Worm (Caenorhabditis elegans): ENCODE results near the gene clec-260.

Gene clec-260

DNA sequence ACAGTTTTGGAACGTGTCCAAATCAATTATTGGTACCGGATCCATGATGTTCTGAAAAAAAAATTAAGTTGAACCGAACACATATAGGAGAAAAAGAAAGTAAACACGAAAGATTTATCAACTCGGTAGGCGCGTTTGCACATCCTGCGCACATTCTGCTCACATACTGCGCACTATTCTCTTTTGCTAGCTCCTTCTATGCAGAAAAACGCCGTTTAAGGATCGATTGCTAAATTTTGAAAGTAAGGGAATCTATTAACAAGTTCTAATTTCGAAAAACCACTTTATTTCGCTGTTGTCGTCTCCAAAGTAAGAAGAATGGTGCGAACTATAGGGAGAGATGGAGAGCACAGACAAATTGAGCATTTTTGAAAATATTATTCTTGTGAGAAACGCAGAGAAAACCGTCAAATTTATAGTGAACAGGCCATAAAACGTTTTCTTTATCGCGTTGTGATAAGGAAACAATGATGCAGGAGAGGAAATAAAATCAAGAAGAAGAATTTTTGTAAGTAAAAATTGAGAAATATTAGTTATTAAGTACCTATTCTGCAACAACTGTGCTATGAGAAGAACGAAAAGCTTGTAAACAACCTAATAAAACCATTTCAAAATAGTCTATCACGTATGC lies 4.2 kb downstream of the clec-260 start, which contains the start of gene Y60A3A.24:
Y60A3A.24 (minus strand) TSS at position 51 of the 631 bp plus-strand sequence.
- TF ChIP-seq lin-38 (GFP tag; IDR thresholded peaks at IDR 0.05) (no peak), pqm-1 (tag; optimal IDR thresholded peaks at IDR 0.05) (peak; percentile 87), tag-97 (GFP tag; IDR thresholded peaks at IDR 0.05) (no peak), hlh-11 (tag; optimal IDR thresholded peaks at IDR 0.05) (peak; percentile 38), tra-1 (GFP tag; IDR thresholded peaks at IDR 0.05) (no peak), lin-1 (GFP tag; IDR thresholded peaks at IDR 0.05) (no peak), nhr-77 (tag; optimal IDR thresholded peaks at IDR 0.05) (peak; percentile 16), nhr-28 (tag; optimal IDR thresholded peaks at IDR 0.05) (peak; percentile 82), skn-1 (tag; optimal IDR thresholded peaks at IDR 0.05) (no peak), nhr-42 (GFP tag; IDR thresholded peaks at IDR 0.05) (no peak), arid-1 (GFP tag; conservative IDR thresholded peaks at IDR 0.05) (no peak), mxl-3 (GFP tag; optimal IDR thresholded peaks at IDR 0.05) (no peak), unc-62 (GFP tag; optimal IDR thresholded peaks at IDR 0.05 in 1 of 2) (no peak), unc-62 (tag; optimal IDR thresholded peaks at IDR 0.05) (no peak), hlh-30 (tag; optimal IDR thresholded peaks at IDR 0.05; ENCODE audit: insufficient read depth) (no peak), dve-1 (tag; optimal IDR thresholded peaks at IDR 0.05; ENCODE audit: insufficient read depth) (peak; percentile 56), nhr-237 (tag; optimal IDR thresholded peaks at IDR 0.05) (no peak), php-3 (GFP tag; IDR thresholded peaks at IDR 0.05) (peak; percentile 90; the same call in 1 of the 2 replicates), mes-2 (tag; optimal IDR thresholded peaks at IDR 0.05; ENCODE audit: poor library complexity, severe bottlenecking) (no peak), zfp-2 (tag; optimal IDR thresholded peaks at IDR 0.05) (no peak), aha-1 (tag) (peak; percentile 61), daf-16 (GFP tag; optimal IDR thresholded peaks at IDR 0.05) (no peak), daf-16 (tag; optimal IDR thresholded peaks at IDR 0.05) (peak; percentile 68), madf-9 (GFP tag; conservative IDR thresholded peaks at IDR 0.05) (no peak), nhr-102 (tag; optimal IDR thresholded peaks at IDR 0.05) (no peak), cey-2 (tag; optimal IDR thresholded peaks at IDR 0.05; ENCODE audit: borderline replicate concordance, insufficient read depth) (no peak)

DNA sequence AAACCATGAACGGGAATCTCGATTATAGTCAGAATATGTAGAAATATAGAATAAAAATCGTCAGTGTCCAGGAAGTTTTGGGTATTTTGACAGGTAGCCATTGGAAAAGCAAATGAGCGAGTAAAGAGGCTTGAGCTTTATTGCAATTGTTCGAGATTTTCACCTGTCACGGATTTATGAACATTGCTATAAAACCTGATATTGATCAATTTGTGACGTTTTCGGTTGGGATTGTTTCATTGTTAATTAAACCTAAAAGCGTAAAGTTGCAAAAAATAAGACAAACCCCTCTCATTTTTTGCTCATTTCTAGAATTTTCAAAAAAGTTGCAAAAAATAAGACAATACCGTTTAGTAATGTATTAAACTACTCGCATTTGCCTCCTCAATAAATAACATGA lies 7.9 kb downstream of the clec-260 start, which contains the start of gene srh-183:
srh-183 (minus strand) TSS at position 101 of the 400 bp plus-strand sequence.
- TF ChIP-seq nhr-42 (GFP tag; IDR thresholded peaks at IDR 0.05): no peak

DNA sequence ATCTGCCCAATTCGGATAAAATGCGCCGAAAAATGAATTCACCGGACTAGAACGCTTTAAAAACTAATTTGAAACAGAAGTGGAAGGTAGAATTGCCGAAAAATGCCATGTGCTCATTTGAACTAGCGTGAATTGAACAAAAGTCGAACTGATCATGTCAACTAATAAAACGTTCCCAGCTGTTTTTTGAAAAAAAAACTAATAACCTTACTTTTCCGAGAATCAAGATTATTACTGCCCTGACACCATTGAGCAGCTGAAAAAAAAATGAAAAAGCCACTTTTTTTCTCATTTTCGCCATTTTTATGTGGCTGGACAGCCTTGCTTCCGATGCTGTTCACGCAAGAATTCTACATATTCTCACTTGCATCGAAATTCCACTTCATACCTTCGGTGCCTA lies 13.1 kb downstream of the clec-260 start, which contains the start of gene srh-173:
srh-173 (plus strand) TSS at position 301 of the 400 bp plus-strand sequence.
- TF ChIP-seq nhr-42 (GFP tag; IDR thresholded peaks at IDR 0.05) (no peak), unc-62 (GFP tag; optimal IDR thresholded peaks at IDR 0.05 in 1 of 2) (peak in 1 of 2 experiments; percentile 35), unc-62 (tag; optimal IDR thresholded peaks at IDR 0.05) (no peak), nhr-111 (GFP tag; optimal IDR thresholded peaks at IDR 0.05) (no peak), daf-19 (GFP tag; conservative IDR thresholded peaks at IDR 0.05) (no peak)

DNA sequence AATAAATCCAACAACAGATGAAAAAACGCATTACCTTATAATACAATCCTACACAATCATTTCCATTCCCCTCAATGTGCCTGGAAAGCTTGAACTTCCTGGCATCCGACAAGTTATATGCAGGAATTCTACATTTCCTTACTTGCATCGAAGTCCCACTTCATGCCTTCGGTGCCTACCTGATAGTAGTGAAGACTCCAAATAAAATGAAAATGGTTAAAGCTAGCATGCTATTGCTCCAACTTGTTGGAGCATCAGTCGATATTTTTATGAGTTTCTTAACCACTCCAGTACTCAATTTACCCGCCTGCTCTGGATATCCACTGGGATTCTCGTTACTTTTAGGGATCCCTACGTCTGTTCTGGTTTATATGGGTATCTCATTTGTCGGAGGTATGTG lies 20.5 kb downstream of the clec-260 start, which contains the start of gene srh-171:
srh-171 (plus strand) TSS at position 75 of the 400 bp plus-strand sequence.
- TF ChIP-seq nhr-76 (tag; optimal IDR thresholded peaks at IDR 0.05) (no peak), zip-2 (tag; optimal IDR thresholded peaks at IDR 0.05) (no peak), ztf-7 (tag; optimal IDR thresholded peaks at IDR 0.05) (no peak), egl-43 (GFP tag; IDR thresholded peaks at IDR 0.05) (no peak), fos-1 (tag; optimal IDR thresholded peaks at IDR 0.05) (no peak), T26A8.4 (GFP tag; IDR thresholded peaks at IDR 0.05) (no peak), ama-1 (optimal IDR thresholded peaks at IDR 0.05) (no peak), set-16 (GFP tag; IDR thresholded peaks at IDR 0.05) (no peak), dpl-1 (GFP tag; optimal IDR thresholded peaks at IDR 0.05) (no peak), php-3 (GFP tag; IDR thresholded peaks at IDR 0.05) (no peak), Y48G9A.11 (GFP tag; IDR thresholded peaks at IDR 0.05) (no peak), daf-8 (GFP tag; IDR thresholded peaks at IDR 0.05) (no peak), hmg-1.1 (GFP tag; IDR thresholded peaks at IDR 0.05) (no peak), mdl-1 (tag; optimal IDR thresholded peaks at IDR 0.05) (no peak), snpc-1.2 (GFP tag; IDR thresholded peaks at IDR 0.05) (no peak), sdz-12 (GFP tag; optimal IDR thresholded peaks at IDR 0.05) (no peak), unc-62 (GFP tag; optimal IDR thresholded peaks at IDR 0.05 in 1 of 2) (no peak), unc-62 (tag; optimal IDR thresholded peaks at IDR 0.05) (no peak), madf-9 (GFP tag; conservative IDR thresholded peaks at IDR 0.05) (no peak), daf-19 (GFP tag; conservative IDR thresholded peaks at IDR 0.05) (no peak)
